Fruit fly (Drosophila melanogaster) Kc167 (cell line): Measurements from ENCODE around the gene CG18586.

ENCODE experiments used
- Myc ChIP-seq: fragments of >200 bp; optimal IDR thresholded peaks from 2 replicates; lab custom pipeline; 2017; ENCODE audit warnings: missing external identifiers
- Sin3A ChIP-seq: fragments of >200 bp; optimal IDR thresholded peaks from 2 replicates; lab custom pipeline; 2018; ENCODE audit warnings: missing external identifiers
- h ChIP-seq: fragments of >200 bp; optimal IDR thresholded peaks from 3 replicates; lab custom pipeline; 2018; ENCODE audit warnings: missing external identifiers
- insv ChIP-seq: fragments of >200 bp; optimal IDR thresholded peaks from 3 replicates; lab custom pipeline; 2018; ENCODE audit warnings: missing external identifiers
- psq ChIP-seq: fragments of >200 bp; optimal IDR thresholded peaks from 2 replicates; lab custom pipeline; 2017; ENCODE audit warnings: missing external identifiers
- ttk ChIP-seq: sonication (Bioruptor generic); optimal IDR thresholded peaks from 2 replicates; lab custom pipeline; 2017; ENCODE audit warnings: missing external identifiers

dm6 chr3L:5873011-5873410 lies at the start of gene CG18586:
- TF ChIP-seq Sin3A (lab: Kevin White, UChicago), result no peak
- TF ChIP-seq ttk (lab: Kevin White, UChicago), result no peak
- no peak for TF ChIP-seq h (lab: Kevin White, UChicago)
- no peak for TF ChIP-seq psq (lab: Kevin White, UChicago)
- no peak for TF ChIP-seq Myc
- no peak for TF ChIP-seq insv
